Fruit fly (Drosophila melanogaster) whole organism, embryonic: Measurements from ENCODE around the gene slp1.

Source experiments
- Atf-2 ChIP-seq: fragments of 200-800 bp; sonication (Bioruptor generic); optimal IDR thresholded peaks from 2 replicates; lab custom pipeline; 2016; ENCODE audit warnings: missing biosample characterization, missing genetic modification characterization
- Blimp-1 ChIP-seq: fragments of 200-800 bp; sonication (Bioruptor generic); optimal IDR thresholded peaks from 3 replicates; lab custom pipeline; 2018; ENCODE audit warnings: missing biosample characterization, missing genetic modification characterization, mild to moderate bottlenecking, moderate library complexity, missing genetic modification reagents
- CG13123 ChIP-seq: fragments of 200-800 bp; sonication (Bioruptor generic); optimal IDR thresholded peaks from 2 replicates; lab custom pipeline; 2016; ENCODE audit warnings: missing biosample characterization, missing genetic modification characterization
- CG13894 ChIP-seq: fragments of 200-800 bp; sonication (Bioruptor generic); optimal IDR thresholded peaks from 3 replicates; lab custom pipeline; 2018; ENCODE audit warnings: missing biosample characterization, mild to moderate bottlenecking, missing genetic modification characterization, moderate library complexity
- CG14441 ChIP-seq: fragments of 200-800 bp; sonication (Bioruptor generic); IDR thresholded peaks from 2 replicates; pipeline ENCODE4 v1.3.6; 2022; ENCODE audit warnings: missing biosample characterization, missing genetic modification characterization
- CG14965 ChIP-seq: fragments of 200-800 bp; sonication (Bioruptor generic); optimal IDR thresholded peaks from 2 replicates; lab custom pipeline; 2016; ENCODE audit warnings: missing biosample characterization, missing genetic modification characterization, borderline replicate concordance
- CG15269 ChIP-seq: fragments of 200-800 bp; sonication (Bioruptor generic); optimal IDR thresholded peaks from 2 replicates; lab custom pipeline; 2018; ENCODE audit warnings: missing biosample characterization, mild to moderate bottlenecking, missing genetic modification characterization, moderate library complexity
- CG16815 ChIP-seq: fragments of 200-800 bp; sonication (Bioruptor generic); optimal IDR thresholded peaks from 3 replicates; lab custom pipeline; 2017; ENCODE audit warnings: missing biosample characterization, mild to moderate bottlenecking, missing genetic modification characterization
- CG16863 ChIP-seq: fragments of 200-800 bp; sonication (Bioruptor generic); optimal IDR thresholded peaks from 3 replicates; lab custom pipeline; 2016; ENCODE audit warnings: missing biosample characterization, missing genetic modification characterization
- CG17359 ChIP-seq: fragments of 200-800 bp; sonication (Bioruptor generic); optimal IDR thresholded peaks from 3 replicates; lab custom pipeline; 2018; ENCODE audit warnings: missing biosample characterization, mild to moderate bottlenecking, missing genetic modification characterization, moderate library complexity
- CG1792 ChIP-seq: fragments of 200-800 bp; sonication (Bioruptor generic); optimal IDR thresholded peaks from 2 replicates; lab custom pipeline; 2016; ENCODE audit warnings: missing biosample characterization, missing genetic modification characterization
- CG2875 ChIP-seq: fragments of 200-800 bp; sonication (Bioruptor generic); optimal IDR thresholded peaks from 2 replicates; lab custom pipeline; 2017; ENCODE audit warnings: missing biosample characterization, mild to moderate bottlenecking, missing genetic modification characterization, missing genetic modification reagents
- CG31441 ChIP-seq: fragments of 200-800 bp; sonication (Bioruptor generic); IDR thresholded peaks from 2 replicates; pipeline ENCODE4 v1.3.6; 2022; ENCODE audit warnings: missing biosample characterization, missing genetic modification characterization
- CG4820 ChIP-seq: fragments of 200-800 bp; sonication (Bioruptor generic); optimal IDR thresholded peaks from 3 replicates; lab custom pipeline; 2016; ENCODE audit warnings: missing biosample characterization, missing genetic modification characterization
- CG7987 ChIP-seq: fragments of 200-800 bp; sonication (Bioruptor generic); optimal IDR thresholded peaks from 2 replicates; lab custom pipeline; 2018; ENCODE audit warnings: missing biosample characterization, mild to moderate bottlenecking, missing genetic modification characterization, moderate library complexity
- CHES-1-like ChIP-seq: fragments of 200-800 bp; sonication (Bioruptor generic); optimal IDR thresholded peaks from 2 replicates; lab custom pipeline; 2016; ENCODE audit warnings: missing biosample characterization, missing genetic modification characterization
- Dad ChIP-seq: fragments of 200-800 bp; sonication (Bioruptor generic); optimal IDR thresholded peaks from 3 replicates; lab custom pipeline; 2016; ENCODE audit warnings: missing biosample characterization, missing genetic modification characterization
- Dip2 ChIP-seq: fragments of 200-800 bp; sonication (Bioruptor generic); IDR thresholded peaks from 2 replicates; pipeline ENCODE4 v1.3.6; 2022; ENCODE audit warnings: missing biosample characterization, missing genetic modification characterization
- Hand ChIP-seq: fragments of 200-800 bp; sonication (Bioruptor generic); optimal IDR thresholded peaks from 2 replicates; lab custom pipeline; 2017; ENCODE audit warnings: mild to moderate bottlenecking, missing biosample characterization, missing genetic modification reagents, missing genetic modification characterization
- MBD-R2 ChIP-seq: fragments of 200-800 bp; sonication (Bioruptor generic); IDR thresholded peaks from 2 replicates; pipeline ENCODE4 v1.3.6; 2022; ENCODE audit warnings: missing biosample characterization, missing genetic modification characterization
- Opbp ChIP-seq: fragments of 200-800 bp; sonication (Bioruptor generic); IDR thresholded peaks from 3 replicates; pipeline ENCODE4 v1.3.6; 2022; ENCODE audit warnings: missing biosample characterization, missing genetic modification characterization; ENCODE audit not compliant: partially characterized antibody
- Optix ChIP-seq: fragments of 200-800 bp; sonication (Bioruptor generic); IDR thresholded peaks from 3 replicates; pipeline ENCODE4 v1.3.6; 2022; ENCODE audit warnings: missing biosample characterization, missing genetic modification characterization
- PHDP ChIP-seq: fragments of 200-800 bp; sonication (Bioruptor generic); optimal IDR thresholded peaks from 3 replicates; lab custom pipeline; 2018; ENCODE audit warnings: missing biosample characterization, mild to moderate bottlenecking, missing genetic modification characterization, moderate library complexity
- Pdp1 ChIP-seq, 2 experiments: fragments of 200-800 bp; sonication (Bioruptor generic); optimal IDR thresholded peaks; 3 replicates each; lab custom pipeline; 2016; ENCODE audit warnings: missing biosample characterization in 2 of 2, missing genetic modification characterization in 2 of 2, mild to moderate bottlenecking in 1 of 2, moderate library complexity in 1 of 2
- TFAM ChIP-seq: fragments of 200-800 bp; sonication (Bioruptor generic); optimal IDR thresholded peaks from 2 replicates; lab custom pipeline; 2017; ENCODE audit warnings: missing biosample characterization, missing genetic modification characterization, inconsistent platforms
- Tbp ChIP-seq: fragments of >200 bp; optimal IDR thresholded peaks from 2 replicates; lab custom pipeline; 2018; ENCODE audit warnings: missing biosample characterization, missing genetic modification characterization
- Xrp1 ChIP-seq: fragments of 200-800 bp; sonication (Bioruptor generic); IDR thresholded peaks from 2 replicates; pipeline ENCODE4 v1.3.6; 2022; ENCODE audit warnings: missing biosample characterization, missing genetic modification characterization
- ara ChIP-seq: fragments of 200-800 bp; sonication (Bioruptor generic); IDR thresholded peaks from 2 replicates; pipeline ENCODE4 v1.3.6; 2022; ENCODE audit warnings: missing biosample characterization, missing genetic modification characterization
- br ChIP-seq: fragments of >200 bp; optimal IDR thresholded peaks from 2 replicates; lab custom pipeline; 2017
- chn ChIP-seq: fragments of 200-800 bp; sonication (Bioruptor generic); optimal IDR thresholded peaks from 2 replicates; lab custom pipeline; 2016; ENCODE audit warnings: missing biosample characterization, missing genetic modification characterization
- gsb ChIP-seq: fragments of 200-800 bp; sonication (Bioruptor generic); IDR thresholded peaks from 2 replicates; pipeline ENCODE4 v1.3.6; 2022; ENCODE audit warnings: missing biosample characterization, missing genetic modification characterization
- hkb ChIP-seq, 2 experiments: fragments of 200-800 bp in 1 of 2; fragments of >200 bp in 1 of 2; sonication (Bioruptor generic) in 1 of 2; IDR thresholded peaks in 1 of 2; optimal IDR thresholded peaks in 1 of 2; 2 replicates each; pipeline versions ENCODE4 v1.3.6 to Lab custom; 2017 to 2022; ENCODE audit warnings: missing biosample characterization in 1 of 2, missing genetic modification characterization in 1 of 2
- hth ChIP-seq: fragments of >200 bp; optimal IDR thresholded peaks from 2 replicates; lab custom pipeline; 2017; ENCODE audit warnings: inconsistent platforms
- ken ChIP-seq: fragments of 200-800 bp; sonication (Bioruptor generic); IDR thresholded peaks from 3 replicates; pipeline ENCODE4 v1.3.6; 2022; ENCODE audit warnings: missing biosample characterization, missing genetic modification characterization
- lab ChIP-seq: fragments of 200-800 bp; sonication (Bioruptor generic); optimal IDR thresholded peaks from 3 replicates; lab custom pipeline; 2017; ENCODE audit warnings: missing biosample characterization, missing genetic modification characterization, mild to moderate bottlenecking, moderate library complexity, missing genetic modification reagents
- lbe ChIP-seq: fragments of 200-800 bp; sonication (Bioruptor generic); optimal IDR thresholded peaks from 2 replicates; lab custom pipeline; 2016; ENCODE audit warnings: missing biosample characterization, mild to moderate bottlenecking, missing genetic modification characterization
- lola ChIP-seq, 3 experiments: fragments of >200 bp in 2 of 3; fragments of 200-800 bp in 1 of 3; sonication (Bioruptor generic) in 1 of 3; optimal IDR thresholded peaks; 2 replicates each; lab custom pipeline; 2017 to 2019; ENCODE audit warnings: missing biosample characterization in 3 of 3, missing genetic modification characterization in 3 of 3, mild to moderate bottlenecking in 1 of 3, moderate library complexity in 1 of 3
- lov ChIP-seq, 2 experiments: fragments of 200-800 bp in 1 of 2; fragments of >200 bp in 1 of 2; sonication (Bioruptor generic) in 1 of 2; IDR thresholded peaks in 1 of 2; optimal IDR thresholded peaks in 1 of 2; 2 replicates in 1 of 2; 3 replicates in 1 of 2; pipeline versions ENCODE4 v1.3.6 to Lab custom; 2017 to 2022; ENCODE audit warnings: missing biosample characterization in 1 of 2, missing genetic modification characterization in 1 of 2
- nerfin-2 ChIP-seq: fragments of 200-800 bp; sonication (Bioruptor generic); IDR thresholded peaks from 2 replicates; pipeline ENCODE4 v1.3.6; 2022; ENCODE audit warnings: missing biosample characterization, missing genetic modification characterization; ENCODE audit not compliant: partially characterized antibody
- nom ChIP-seq: fragments of 200-800 bp; sonication (Bioruptor generic); optimal IDR thresholded peaks from 2 replicates; lab custom pipeline; 2017; ENCODE audit warnings: missing biosample characterization, missing genetic modification characterization, mild to moderate bottlenecking, moderate library complexity, missing genetic modification reagents
- pros ChIP-seq: fragments of 200-800 bp; sonication (Bioruptor generic); optimal IDR thresholded peaks from 3 replicates; lab custom pipeline; 2019; ENCODE audit warnings: missing biosample characterization, mild to moderate bottlenecking, missing genetic modification characterization, moderate library complexity
- row ChIP-seq: fragments of 200-800 bp; sonication (Bioruptor generic); IDR thresholded peaks from 3 replicates; pipeline ENCODE4 v1.3.6; 2022; ENCODE audit warnings: missing biosample characterization, missing genetic modification characterization
- sim ChIP-seq: fragments of 200-800 bp; sonication (Bioruptor generic); IDR thresholded peaks from 2 replicates; pipeline ENCODE4 v1.3.6; 2022; ENCODE audit warnings: missing biosample characterization, missing genetic modification characterization
- stc ChIP-seq: fragments of 200-800 bp; sonication (Bioruptor generic); IDR thresholded peaks from 2 replicates; pipeline ENCODE4 v1.3.6; 2022; ENCODE audit warnings: missing biosample characterization, missing genetic modification characterization
- tap ChIP-seq: fragments of 200-800 bp; optimal IDR thresholded peaks from 3 replicates; lab custom pipeline; 2019; ENCODE audit warnings: missing biosample characterization, mild to moderate bottlenecking, missing genetic modification characterization, moderate library complexity
- tin ChIP-seq: fragments of 200-800 bp; sonication (Bioruptor generic); optimal IDR thresholded peaks from 3 replicates; lab custom pipeline; 2016; ENCODE audit warnings: missing biosample characterization, missing genetic modification characterization
- tna ChIP-seq: fragments of 200-800 bp; sonication (Bioruptor generic); IDR thresholded peaks from 2 replicates; pipeline ENCODE4 v1.3.6; 2022; ENCODE audit warnings: missing biosample characterization, missing genetic modification characterization; ENCODE audit not compliant: partially characterized antibody
- vfl ChIP-seq: fragments of 200-800 bp; sonication (Bioruptor generic); optimal IDR thresholded peaks from 2 replicates; lab custom pipeline; 2016; ENCODE audit warnings: missing biosample characterization, missing genetic modification characterization
- vnd ChIP-seq: fragments of 200-800 bp; sonication (Bioruptor generic); IDR thresholded peaks from 3 replicates; pipeline ENCODE4 v1.3.6; 2022; ENCODE audit warnings: missing biosample characterization, missing genetic modification characterization; ENCODE audit not compliant: partially characterized antibody

Gene slp1

DNA sequence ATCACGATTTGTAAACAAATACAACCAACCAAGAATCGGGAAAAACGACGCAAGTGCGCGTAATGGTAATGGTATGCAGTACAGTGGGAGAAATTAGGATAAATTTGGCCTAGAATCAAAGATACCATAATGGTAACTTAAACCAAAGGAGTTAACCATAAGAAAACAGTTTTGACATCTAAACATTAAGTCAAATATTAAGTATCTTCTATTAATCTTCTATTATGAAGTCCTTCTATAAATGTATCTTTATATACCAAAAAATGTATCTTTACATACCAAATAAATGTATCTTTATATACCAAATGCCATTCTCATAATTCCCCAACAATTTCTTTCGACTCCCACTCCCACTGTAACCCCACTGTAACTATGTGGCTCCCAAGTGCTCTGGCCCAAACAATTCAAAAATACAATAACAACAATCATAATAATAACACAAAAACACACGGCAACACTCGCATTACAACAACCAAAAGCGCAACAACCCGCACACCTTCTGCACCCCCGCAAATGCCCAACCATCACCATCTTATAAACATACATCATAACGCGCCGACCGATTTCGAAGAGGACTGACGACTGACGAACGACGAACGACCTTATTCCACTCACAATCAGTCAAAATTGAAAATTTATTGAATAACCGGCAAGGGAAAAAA lies 30.2 kb downstream of the slp1 start (continued):
- TF ChIP-seq CG14441 (GFP tag; lab: Robert Waterston, UW), result no peak
- peak; percentile 13; the same call in 1 of the 3 replicates for TF ChIP-seq row (GFP tag; lab: Robert Waterston, UW)
- TF ChIP-seq CG13123, result no peak
- no peak for TF ChIP-seq stc (GFP tag; lab: Robert Waterston, UW)
- TF ChIP-seq hkb (optimal IDR thresholded peaks at IDR 0.05; lab: Kevin White, UChicago), result no peak
- TF ChIP-seq hkb (GFP tag; IDR thresholded peaks at IDR 0.05; lab: Robert Waterston, UW), result no peak
- no peak; the same call in 1 of the 2 replicates for TF ChIP-seq Dip2 (GFP tag; lab: Robert Waterston, UW)
- no peak for TF ChIP-seq CG1792 (GFP tag; lab: Kevin White, UChicago)
- TF ChIP-seq ara (GFP tag; lab: Robert Waterston, UW), result no peak
- TF ChIP-seq Xrp1, result 0 out of 2 replicates have a peak, but pooled peaks have one; percentile 40
- no peak for TF ChIP-seq Dad (GFP tag; lab: Kevin White, UChicago)
- TF ChIP-seq gsb (GFP tag; lab: Robert Waterston, UW), result no peak
- TF ChIP-seq CG16815 (GFP tag; lab: Kevin White, UChicago), result no peak
- no peak; the same call in 1 of the 2 replicates for TF ChIP-seq nerfin-2 (GFP tag; lab: Robert Waterston, UW)
- no peak for TF ChIP-seq chn (GFP tag; lab: Kevin White, UChicago)
- TF ChIP-seq MBD-R2 (GFP tag; lab: Robert Waterston, UW), result no peak
- TF ChIP-seq CHES-1-like (GFP tag; lab: Kevin White, UChicago), result no peak
- no peak for TF ChIP-seq CG4820 (GFP tag; lab: Kevin White, UChicago)
- TF ChIP-seq lab (GFP tag; lab: Kevin White, UChicago), result no peak
- TF ChIP-seq PHDP (tag; lab: Kevin White, UChicago), result peak; percentile 24
- no peak for TF ChIP-seq lov (optimal IDR thresholded peaks at IDR 0.05; lab: Kevin White, UChicago)
- no peak for TF ChIP-seq lov (GFP tag; IDR thresholded peaks at IDR 0.05; lab: Robert Waterston, UW)
- TF ChIP-seq sim (GFP tag; lab: Robert Waterston, UW), result no peak
- no peak for TF ChIP-seq vnd
- TF ChIP-seq Pdp1 (GFP tag; optimal IDR thresholded peaks at IDR 0.05; lab: Kevin White, UChicago), result no peak
- TF ChIP-seq br (lab: Kevin White, UChicago), result no peak
- peak; percentile 38; the same call in 1 of the 2 replicates for TF ChIP-seq CG31441 (GFP tag; lab: Robert Waterston, UW)
- no peak for TF ChIP-seq CG16863 (GFP tag; lab: Kevin White, UChicago)
- TF ChIP-seq hth (lab: Kevin White, UChicago), result no peak
- TF ChIP-seq lola (GFP tag; optimal IDR thresholded peaks at IDR 0.05; lab: Kevin White, UChicago), result peak in 1 of 3 experiments; percentile 68
- TF ChIP-seq vfl, result no peak
- TF ChIP-seq Hand (GFP tag; lab: Kevin White, UChicago), result no peak
- no peak for TF ChIP-seq tin (GFP tag; lab: Kevin White, UChicago)
- no peak for TF ChIP-seq nom (GFP tag; lab: Kevin White, UChicago)
- peak; percentile 18 for TF ChIP-seq Blimp-1 (GFP tag; lab: Kevin White, UChicago)
- no peak for TF ChIP-seq CG7987 (GFP tag; lab: Kevin White, UChicago)
- no peak for TF ChIP-seq CG17359 (tag; lab: Kevin White, UChicago)
- TF ChIP-seq pros, result no peak
- TF ChIP-seq lbe (GFP tag; lab: Kevin White, UChicago), result no peak
- TF ChIP-seq CG13894, result no peak
- TF ChIP-seq TFAM, result no peak
- TF ChIP-seq Atf-2, result no peak
- TF ChIP-seq CG2875 (GFP tag; lab: Kevin White, UChicago), result no peak
- no peak for TF ChIP-seq CG14965 (GFP tag; lab: Kevin White, UChicago)
- TF ChIP-seq Optix (GFP tag; lab: Robert Waterston, UW), result no peak
- no peak for TF ChIP-seq ken (GFP tag; lab: Robert Waterston, UW)
- TF ChIP-seq CG15269, result peak; percentile 5
- TF ChIP-seq Opbp (GFP tag; lab: Robert Waterston, UW), result no peak
- TF ChIP-seq tna, result no peak
- no peak for TF ChIP-seq tap (tag; lab: Kevin White, UChicago)
- TF ChIP-seq Tbp (GFP tag; lab: Kevin White, UChicago), result no peak
